Worm (Caenorhabditis elegans) whole organism, L2 larva: ENCODE results near the gene R07B1.11.

Source experiments
- ama-1 ChIP-seq: fragments of 150-350 bp; optimal IDR thresholded peaks from 2 replicates; lab custom pipeline; 2018; ENCODE audit warnings: inconsistent platforms
- ceh-82 ChIP-seq: fragments of 150-350 bp; optimal IDR thresholded peaks from 2 replicates; lab custom pipeline; 2014; ENCODE audit warnings: missing biosample characterization, missing genetic modification characterization
- egl-27 ChIP-seq: sonication (generic microtip); optimal IDR thresholded peaks from 3 replicates; lab custom pipeline; 2017; ENCODE audit warnings: missing biosample characterization, missing genetic modification reagents, missing genetic modification characterization
- elt-3 ChIP-seq: sonication (generic microtip); optimal IDR thresholded peaks from 2 replicates; lab custom pipeline; 2017; ENCODE audit warnings: missing biosample characterization, missing genetic modification characterization
- fos-1 ChIP-seq: fragments of 150-350 bp; optimal IDR thresholded peaks from 2 replicates; lab custom pipeline; 2014; ENCODE audit warnings: missing biosample characterization, missing genetic modification characterization
- lin-13 ChIP-seq: fragments of 150-350 bp; optimal IDR thresholded peaks from 2 replicates; lab custom pipeline; 2014; ENCODE audit warnings: missing biosample characterization, missing genetic modification reagents, missing genetic modification characterization
- lin-39 ChIP-seq: fragments of 150-350 bp; optimal IDR thresholded peaks from 2 replicates; lab custom pipeline; 2014; ENCODE audit warnings: missing biosample characterization, missing genetic modification reagents, missing genetic modification characterization
- mdl-1 ChIP-seq, 2 experiments: fragments of 150-350 bp in 1 of 2; sonication (generic microtip) in 1 of 2; optimal IDR thresholded peaks; 2 replicates each; lab custom pipeline; 2017; ENCODE audit warnings: missing biosample characterization in 2 of 2, missing genetic modification characterization in 2 of 2
- nhr-10 ChIP-seq: sonication (generic microtip); optimal IDR thresholded peaks from 2 replicates; lab custom pipeline; 2017; ENCODE audit warnings: missing biosample characterization, missing genetic modification characterization
- nhr-11 ChIP-seq: fragments of 150-350 bp; optimal IDR thresholded peaks from 2 replicates; lab custom pipeline; 2014; ENCODE audit warnings: missing biosample characterization, missing genetic modification characterization
- nhr-77 ChIP-seq: fragments of 150-350 bp; optimal IDR thresholded peaks from 2 replicates; lab custom pipeline; 2014; ENCODE audit warnings: missing biosample characterization, missing genetic modification characterization
- unc-55 ChIP-seq: fragments of 150-350 bp; sonication (generic microtip); optimal IDR thresholded peaks from 3 replicates; lab custom pipeline; 2014; ENCODE audit warnings: missing biosample characterization, missing genetic modification reagents, missing genetic modification characterization

DNA sequence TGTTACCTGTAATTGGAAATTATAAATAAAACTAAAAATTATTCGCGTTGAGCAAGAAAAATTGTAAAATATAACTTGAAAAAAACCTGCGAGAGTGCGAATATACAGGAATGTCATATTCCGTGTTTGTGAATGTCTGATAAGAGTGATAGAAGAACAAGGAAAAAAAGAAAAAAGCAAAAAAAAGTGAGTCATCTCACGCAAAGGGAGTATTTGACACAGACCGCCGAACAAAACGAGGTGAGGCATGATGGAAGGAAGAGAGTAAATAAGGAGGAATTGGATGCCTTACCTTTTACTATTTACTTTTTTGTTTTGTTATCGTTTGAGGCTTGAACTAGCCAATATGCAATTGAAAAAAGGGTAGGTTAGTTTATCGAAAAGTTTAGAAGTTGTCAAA, 35.6 kb downstream of the R07B1.11 start, which contains the start of gene F21G4.1:
- TF ChIP-seq nhr-77 (tag; lab: Kevin White, UChicago), result no peak
- no peak for TF ChIP-seq egl-27 (tag; lab: Kevin White, UChicago)
- no peak for TF ChIP-seq lin-13 (GFP tag; lab: Kevin White, UChicago)
- no peak for TF ChIP-seq mdl-1 (tag; optimal IDR thresholded peaks at IDR 0.05; lab: Kevin White, UChicago)
- TF ChIP-seq lin-39, result no peak
- TF ChIP-seq fos-1 (tag; lab: Kevin White, UChicago), result peak; percentile 97
- TF ChIP-seq ceh-82, result no peak
- TF ChIP-seq nhr-11 (tag; lab: Kevin White, UChicago), result no peak
- no peak for TF ChIP-seq unc-55
- TF ChIP-seq elt-3 (tag; lab: Kevin White, UChicago), result no peak
- no peak for TF ChIP-seq nhr-10
- no peak for TF ChIP-seq ama-1
